Worm (Caenorhabditis elegans): ENCODE measurements around the gene F56D6.14.

DNA sequence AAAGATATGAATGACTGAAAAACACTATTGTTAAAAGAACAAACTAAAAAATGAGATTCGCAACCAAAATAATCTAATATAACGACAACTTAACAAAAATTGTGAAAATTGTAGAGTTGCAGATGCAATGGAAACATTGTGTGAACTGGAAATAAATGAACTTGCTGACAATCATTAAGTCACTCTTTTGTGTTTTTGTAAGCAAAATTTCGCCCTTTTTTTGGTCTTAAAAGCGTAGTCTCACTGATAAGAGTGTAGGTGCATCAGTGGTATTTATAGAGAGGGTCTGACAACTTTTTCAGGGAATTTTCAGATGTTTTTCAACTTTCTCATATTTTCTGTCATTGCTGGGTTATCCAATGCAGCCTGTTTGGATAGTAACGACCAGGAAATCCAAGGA, 8.6 kb downstream of the F56D6.14 start, which contains the start of gene clec-68:
- TF ChIP-seq F13C5.2 (tag; optimal IDR thresholded peaks at IDR 0.05) (no peak), ama-1 (optimal IDR thresholded peaks at IDR 0.05) (no peak)
